Fruit fly (Drosophila melanogaster): ENCODE measurements around the gene CG13898.

dm6 chr3L:786835-787234, 17.0 kb downstream of the CG13898 start:
- TF ChIP-seq CG8478 (optimal IDR thresholded peaks at IDR 0.05) (no peak), usp (GFP tag; optimal IDR thresholded peaks at IDR 0.05) (no peak), Dll (optimal IDR thresholded peaks at IDR 0.05) (no peak)

All from whole organism.